Fruit fly (Drosophila melanogaster) whole organism, embryonic: Measurements from ENCODE around the gene Tdg.

Source experiments
- Bdp1 ChIP-seq: fragments of 200-800 bp; sonication (Bioruptor generic); optimal IDR thresholded peaks from 3 replicates; lab custom pipeline; 2016; ENCODE audit warnings: missing biosample characterization, missing genetic modification characterization
- BtbVII ChIP-seq: fragments of 200-800 bp; sonication (Bioruptor generic); optimal IDR thresholded peaks from 3 replicates; lab custom pipeline; 2017; ENCODE audit warnings: missing biosample characterization, mild to moderate bottlenecking, missing genetic modification characterization
- CG12071 ChIP-seq: fragments of 200-800 bp; sonication (Bioruptor generic); optimal IDR thresholded peaks from 3 replicates; lab custom pipeline; 2018; ENCODE audit warnings: missing biosample characterization, mild to moderate bottlenecking, missing genetic modification characterization
- CG13123 ChIP-seq: fragments of 200-800 bp; sonication (Bioruptor generic); optimal IDR thresholded peaks from 2 replicates; lab custom pipeline; 2016; ENCODE audit warnings: missing biosample characterization, missing genetic modification characterization
- CG13424 ChIP-seq: fragments of 200-800 bp; sonication (Bioruptor generic); optimal IDR thresholded peaks from 2 replicates; lab custom pipeline; 2019; ENCODE audit warnings: missing biosample characterization, mild to moderate bottlenecking, missing genetic modification characterization, moderate library complexity
- CG13775 ChIP-seq: fragments of 200-800 bp; sonication (Bioruptor generic); optimal IDR thresholded peaks from 3 replicates; lab custom pipeline; 2017; ENCODE audit warnings: missing biosample characterization, mild to moderate bottlenecking, missing genetic modification characterization
- CG16815 ChIP-seq: fragments of 200-800 bp; sonication (Bioruptor generic); optimal IDR thresholded peaks from 3 replicates; lab custom pipeline; 2017; ENCODE audit warnings: missing biosample characterization, mild to moderate bottlenecking, missing genetic modification characterization
- CG1832 ChIP-seq: fragments of 200-800 bp; sonication (Bioruptor generic); optimal IDR thresholded peaks from 2 replicates; lab custom pipeline; 2017; ENCODE audit warnings: missing biosample characterization, mild to moderate bottlenecking, missing genetic modification characterization, inconsistent platforms
- CG18476 ChIP-seq: fragments of 200-800 bp; sonication (Bioruptor generic); optimal IDR thresholded peaks from 2 replicates; lab custom pipeline; 2016; ENCODE audit warnings: missing biosample characterization, mild to moderate bottlenecking, missing genetic modification characterization
- CG2129 ChIP-seq: fragments of 200-800 bp; sonication (Bioruptor generic); IDR thresholded peaks from 2 replicates; pipeline ENCODE4 v1.3.6; 2022; ENCODE audit warnings: missing biosample characterization, missing genetic modification characterization; ENCODE audit not compliant: partially characterized antibody
- CG2199 ChIP-seq: fragments of 200-800 bp; sonication (Bioruptor generic); IDR thresholded peaks from 3 replicates; pipeline ENCODE4 v1.3.6; 2022; ENCODE audit warnings: missing biosample characterization, missing genetic modification characterization
- CG2712 ChIP-seq: fragments of 200-800 bp; optimal IDR thresholded peaks from 3 replicates; lab custom pipeline; 2019; ENCODE audit warnings: missing biosample characterization, mild to moderate bottlenecking, missing genetic modification characterization, moderate library complexity
- CG2875 ChIP-seq: fragments of 200-800 bp; sonication (Bioruptor generic); optimal IDR thresholded peaks from 2 replicates; lab custom pipeline; 2017; ENCODE audit warnings: missing biosample characterization, mild to moderate bottlenecking, missing genetic modification characterization, missing genetic modification reagents
- CG31224 ChIP-seq: fragments of 200-800 bp; sonication (Bioruptor generic); IDR thresholded peaks from 2 replicates; pipeline ENCODE4 v1.3.6; 2022; ENCODE audit warnings: missing biosample characterization, missing genetic modification characterization
- CG3407 ChIP-seq: fragments of 200-800 bp; sonication (Bioruptor generic); optimal IDR thresholded peaks from 2 replicates; lab custom pipeline; 2018; ENCODE audit warnings: missing biosample characterization, mild to moderate bottlenecking, missing genetic modification characterization
- CG42726 ChIP-seq: fragments of 200-800 bp; sonication (Bioruptor generic); IDR thresholded peaks from 2 replicates; pipeline ENCODE4 v1.3.6; 2022; ENCODE audit warnings: missing biosample characterization, missing genetic modification characterization; ENCODE audit not compliant: partially characterized antibody
- CG5180 ChIP-seq: fragments of 200-800 bp; sonication (Bioruptor generic); optimal IDR thresholded peaks from 3 replicates; lab custom pipeline; 2017; ENCODE audit warnings: missing biosample characterization, missing genetic modification characterization, mild to moderate bottlenecking, moderate library complexity, missing genetic modification reagents
- CG6813 ChIP-seq: fragments of 200-800 bp; sonication (Bioruptor generic); optimal IDR thresholded peaks from 2 replicates; lab custom pipeline; 2017; ENCODE audit warnings: missing biosample characterization, missing genetic modification characterization, mild to moderate bottlenecking, moderate library complexity, missing genetic modification reagents
- CG7987 ChIP-seq: fragments of 200-800 bp; sonication (Bioruptor generic); optimal IDR thresholded peaks from 2 replicates; lab custom pipeline; 2018; ENCODE audit warnings: missing biosample characterization, mild to moderate bottlenecking, missing genetic modification characterization, moderate library complexity
- CG8924 ChIP-seq: fragments of 200-800 bp; optimal IDR thresholded peaks from 3 replicates; lab custom pipeline; 2019; ENCODE audit warnings: missing biosample characterization, mild to moderate bottlenecking, missing genetic modification characterization, moderate library complexity
- CG9727 ChIP-seq: fragments of 200-800 bp; sonication (Bioruptor generic); optimal IDR thresholded peaks from 3 replicates; lab custom pipeline; 2017; ENCODE audit warnings: missing biosample characterization, mild to moderate bottlenecking, missing genetic modification characterization
- Camta ChIP-seq: fragments of 200-800 bp; sonication (Bioruptor generic); optimal IDR thresholded peaks from 2 replicates; lab custom pipeline; 2016; ENCODE audit warnings: missing biosample characterization, missing genetic modification characterization
- Eip74EF ChIP-seq, 2 experiments: fragments of 200-800 bp in 1 of 2; fragments of >200 bp in 1 of 2; sonication (Bioruptor generic) in 1 of 2; optimal IDR thresholded peaks; 2 replicates each; lab custom pipeline; 2017 to 2019; ENCODE audit warnings: missing biosample characterization in 2 of 2, missing genetic modification characterization in 2 of 2, mild to moderate bottlenecking in 1 of 2, moderate library complexity in 1 of 2
- H2.0 ChIP-seq: fragments of 200-800 bp; sonication (Bioruptor generic); IDR thresholded peaks from 2 replicates; pipeline ENCODE4 v1.3.6; 2022; ENCODE audit warnings: missing biosample characterization, missing genetic modification characterization
- HLH3B ChIP-seq: fragments of 200-800 bp; sonication (Bioruptor generic); IDR thresholded peaks from 2 replicates; pipeline ENCODE4 v1.3.6; 2022; ENCODE audit warnings: missing biosample characterization, missing genetic modification characterization
- Hsf ChIP-seq: fragments of 200-800 bp; sonication (Bioruptor generic); optimal IDR thresholded peaks from 3 replicates; lab custom pipeline; 2016; ENCODE audit warnings: missing biosample characterization, missing genetic modification characterization
- MESR4 ChIP-seq: fragments of 200-800 bp; sonication (Bioruptor generic); optimal IDR thresholded peaks from 2 replicates; lab custom pipeline; 2018; ENCODE audit warnings: missing biosample characterization, mild to moderate bottlenecking, missing genetic modification characterization, moderate library complexity
- Mes4 ChIP-seq: fragments of 200-800 bp; sonication (Bioruptor generic); optimal IDR thresholded peaks from 2 replicates; lab custom pipeline; 2016; ENCODE audit warnings: missing biosample characterization, missing genetic modification characterization
- Oli ChIP-seq: fragments of 200-800 bp; sonication (Bioruptor generic); optimal IDR thresholded peaks from 2 replicates; lab custom pipeline; 2018; ENCODE audit warnings: missing biosample characterization, mild to moderate bottlenecking, missing genetic modification characterization, moderate library complexity
- Poxn ChIP-seq: fragments of 200-800 bp; sonication (Bioruptor generic); IDR thresholded peaks from 2 replicates; pipeline ENCODE4 v1.3.6; 2022; ENCODE audit warnings: missing biosample characterization, missing genetic modification characterization
- Sox100B ChIP-seq: fragments of 200-800 bp; sonication (Bioruptor generic); optimal IDR thresholded peaks from 3 replicates; lab custom pipeline; 2018; ENCODE audit warnings: missing biosample characterization, mild to moderate bottlenecking, missing genetic modification characterization
- Xbp1 ChIP-seq: fragments of 200-800 bp; sonication (Bioruptor generic); optimal IDR thresholded peaks from 3 replicates; lab custom pipeline; 2016; ENCODE audit warnings: missing biosample characterization, mild to moderate bottlenecking, missing genetic modification characterization
- YL-1 ChIP-seq: fragments of 200-800 bp; sonication (Bioruptor generic); optimal IDR thresholded peaks from 3 replicates; lab custom pipeline; 2017; ENCODE audit warnings: missing biosample characterization, mild to moderate bottlenecking, missing genetic modification characterization
- amos ChIP-seq: fragments of 200-800 bp; sonication (Bioruptor generic); IDR thresholded peaks from 2 replicates; pipeline ENCODE4 v1.3.6; 2022; ENCODE audit warnings: missing biosample characterization, missing genetic modification characterization; ENCODE audit not compliant: partially characterized antibody
- disco-r ChIP-seq: fragments of 200-800 bp; sonication (Bioruptor generic); optimal IDR thresholded peaks from 2 replicates; lab custom pipeline; 2016; ENCODE audit warnings: missing biosample characterization, missing genetic modification characterization
- dm ChIP-seq: fragments of 200-800 bp; sonication (Bioruptor generic); optimal IDR thresholded peaks from 3 replicates; lab custom pipeline; 2016; ENCODE audit warnings: missing biosample characterization, missing genetic modification characterization
- emc ChIP-seq: fragments of 200-800 bp; sonication (Bioruptor generic); optimal IDR thresholded peaks from 2 replicates; lab custom pipeline; 2016; ENCODE audit warnings: missing biosample characterization, missing genetic modification characterization
- ems ChIP-seq: fragments of 200-800 bp; sonication (Bioruptor generic); optimal IDR thresholded peaks from 3 replicates; lab custom pipeline; 2016; ENCODE audit warnings: missing biosample characterization, missing genetic modification characterization
- exex ChIP-seq: fragments of 200-800 bp; sonication (Bioruptor generic); optimal IDR thresholded peaks from 4 replicates; lab custom pipeline; 2018; ENCODE audit warnings: missing biosample characterization, mild to moderate bottlenecking, missing genetic modification characterization, moderate library complexity
- gsb-n ChIP-seq: fragments of 200-800 bp; sonication (Bioruptor generic); optimal IDR thresholded peaks from 3 replicates; lab custom pipeline; 2018; ENCODE audit warnings: missing biosample characterization, mild to moderate bottlenecking, missing genetic modification characterization
- hth ChIP-seq: fragments of >200 bp; optimal IDR thresholded peaks from 2 replicates; lab custom pipeline; 2017; ENCODE audit warnings: inconsistent platforms
- lov ChIP-seq, 2 experiments: fragments of 200-800 bp in 1 of 2; fragments of >200 bp in 1 of 2; sonication (Bioruptor generic) in 1 of 2; IDR thresholded peaks in 1 of 2; optimal IDR thresholded peaks in 1 of 2; 2 replicates in 1 of 2; 3 replicates in 1 of 2; pipeline versions ENCODE4 v1.3.6 to Lab custom; 2017 to 2022; ENCODE audit warnings: missing biosample characterization in 1 of 2, missing genetic modification characterization in 1 of 2
- maf-S ChIP-seq: fragments of 200-800 bp; sonication (Bioruptor generic); optimal IDR thresholded peaks from 2 replicates; lab custom pipeline; 2016; ENCODE audit warnings: missing biosample characterization, missing genetic modification characterization
- pros ChIP-seq: fragments of 200-800 bp; sonication (Bioruptor generic); optimal IDR thresholded peaks from 3 replicates; lab custom pipeline; 2019; ENCODE audit warnings: missing biosample characterization, mild to moderate bottlenecking, missing genetic modification characterization, moderate library complexity
- salm ChIP-seq: fragments of 200-800 bp; sonication (Bioruptor generic); optimal IDR thresholded peaks from 2 replicates; lab custom pipeline; 2018; ENCODE audit warnings: missing biosample characterization, mild to moderate bottlenecking, missing genetic modification characterization
- sim ChIP-seq: fragments of 200-800 bp; sonication (Bioruptor generic); IDR thresholded peaks from 2 replicates; pipeline ENCODE4 v1.3.6; 2022; ENCODE audit warnings: missing biosample characterization, missing genetic modification characterization
- sima ChIP-seq: fragments of 200-800 bp; sonication (Bioruptor generic); optimal IDR thresholded peaks from 2 replicates; lab custom pipeline; 2016; ENCODE audit warnings: missing biosample characterization, missing genetic modification characterization
- tna ChIP-seq: fragments of 200-800 bp; sonication (Bioruptor generic); IDR thresholded peaks from 2 replicates; pipeline ENCODE4 v1.3.6; 2022; ENCODE audit warnings: missing biosample characterization, missing genetic modification characterization; ENCODE audit not compliant: partially characterized antibody
- toy ChIP-seq: fragments of 200-800 bp; sonication (Bioruptor generic); IDR thresholded peaks from 2 replicates; pipeline ENCODE4 v1.3.6; 2022; ENCODE audit warnings: missing biosample characterization, missing genetic modification characterization
- yki ChIP-seq: fragments of >200 bp; optimal IDR thresholded peaks from 3 replicates; lab custom pipeline; 2018

Gene Tdg

DNA sequence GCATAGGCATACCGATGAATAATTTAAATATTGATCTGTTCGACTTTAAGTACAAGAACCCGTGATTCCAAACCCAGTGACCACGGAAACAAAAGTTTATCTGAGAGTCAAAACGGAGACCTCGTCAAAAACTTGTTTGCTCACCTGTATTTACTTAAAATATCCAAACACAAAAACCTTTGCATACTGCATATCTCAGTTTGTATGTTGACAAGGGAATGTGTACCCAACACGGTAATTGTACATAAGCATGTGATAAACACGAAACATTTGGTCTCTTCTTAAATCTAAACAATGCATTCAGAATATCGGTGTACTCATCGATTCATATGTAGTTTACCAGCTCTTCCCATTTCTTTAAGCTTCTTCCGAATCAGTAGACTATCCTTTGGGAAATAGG is 59.9 kb downstream of the Tdg start:
- TF ChIP-seq MESR4 (GFP tag; lab: Kevin White, UChicago) (peak; percentile 51), CG2199 (GFP tag; lab: Robert Waterston, UW) (peak; percentile 87; the same call in 2 of the 3 replicates), CG42726 (no peak), CG13123 (GFP tag; lab: Kevin White, UChicago) (peak; percentile 93), pros (peak; percentile 69), Mes4 (GFP tag; lab: Kevin White, UChicago) (peak; percentile 92), CG9727 (GFP tag; lab: Kevin White, UChicago) (peak; percentile 96), toy (no peak; the same call in 1 of the 2 replicates), lov (optimal IDR thresholded peaks at IDR 0.05; lab: Kevin White, UChicago) (no peak), lov (GFP tag; IDR thresholded peaks at IDR 0.05; lab: Robert Waterston, UW) (peak; percentile 92), CG2875 (GFP tag; lab: Kevin White, UChicago) (peak; percentile 97), CG12071 (peak; percentile 96), CG5180 (GFP tag; lab: Kevin White, UChicago) (peak; percentile 90), emc (GFP tag; lab: Kevin White, UChicago) (peak; percentile 31), Hsf (peak; percentile 74), amos (GFP tag; lab: Robert Waterston, UW) (no peak), CG6813 (GFP tag; lab: Kevin White, UChicago) (peak; percentile 99), CG18476 (GFP tag; lab: Kevin White, UChicago) (peak; percentile 85), exex (peak; percentile 63), sima (peak; percentile 68), tna (GFP tag; lab: Robert Waterston, UW) (no peak), Oli (tag; lab: Kevin White, UChicago) (peak; percentile 69), H2.0 (GFP tag; lab: Robert Waterston, UW) (no peak; the same call in none of the 2 replicates), gsb-n (tag; lab: Kevin White, UChicago) (peak; percentile 97), CG7987 (GFP tag; lab: Kevin White, UChicago) (peak; percentile 99), Bdp1 (peak; percentile 90), BtbVII (GFP tag; lab: Kevin White, UChicago) (peak; percentile 95), HLH3B (peak; percentile 90; the same call in 1 of the 2 replicates), dm (peak; percentile 72), CG2129 (GFP tag; lab: Robert Waterston, UW) (no peak), Xbp1 (GFP tag; lab: Kevin White, UChicago) (peak; percentile 62), CG13424 (peak; percentile 88), Poxn (GFP tag; lab: Robert Waterston, UW) (no peak), CG31224 (GFP tag; lab: Robert Waterston, UW) (no peak; the same call in 1 of the 2 replicates), CG1832 (GFP tag; lab: Kevin White, UChicago) (no peak), salm (tag; lab: Kevin White, UChicago) (peak; percentile 93), disco-r (peak; percentile 88), YL-1 (GFP tag; lab: Kevin White, UChicago) (peak; percentile 99), ems (GFP tag; lab: Kevin White, UChicago) (peak; percentile 75), maf-S (GFP tag; lab: Kevin White, UChicago) (peak; percentile 86), Sox100B (GFP tag; lab: Kevin White, UChicago) (peak; percentile 94), CG8924 (tag; lab: Kevin White, UChicago) (peak; percentile 95), sim (GFP tag; lab: Robert Waterston, UW) (peak; percentile 89), Camta (GFP tag; lab: Kevin White, UChicago) (peak; percentile 95), CG3407 (GFP tag; lab: Kevin White, UChicago) (peak; percentile 97), CG16815 (GFP tag; lab: Kevin White, UChicago) (peak; percentile 54), CG2712 (tag; lab: Kevin White, UChicago) (peak; percentile 91), Eip74EF (GFP tag; optimal IDR thresholded peaks at IDR 0.05; lab: Kevin White, UChicago) (peak in 1 of 2 experiments; percentile 90), hth (no peak), yki (lab: Kevin White, UChicago) (no peak), CG13775 (GFP tag; lab: Kevin White, UChicago) (peak; percentile 73)
